Fruit fly (Drosophila melanogaster) whole organism, adult: ENCODE results near the gene CG9806.

Source experiments
- CG11617 ChIP-seq: fragments of 200-800 bp; sonication (Bioruptor generic); optimal IDR thresholded peaks from 2 replicates; lab custom pipeline; 2017; ENCODE audit warnings: mild to moderate bottlenecking, missing biosample characterization, missing genetic modification reagents, missing genetic modification characterization
- CG12768 ChIP-seq: fragments of 200-800 bp; sonication (Bioruptor generic); optimal IDR thresholded peaks from 2 replicates; lab custom pipeline; 2017; ENCODE audit warnings: missing biosample characterization, missing genetic modification characterization, mild to moderate bottlenecking, moderate library complexity, missing genetic modification reagents
- CG14711 ChIP-seq: fragments of 200-800 bp; sonication (Bioruptor generic); optimal IDR thresholded peaks from 2 replicates; lab custom pipeline; 2018; ENCODE audit warnings: missing biosample characterization, mild to moderate bottlenecking, missing genetic modification characterization, moderate library complexity
- CG1620 ChIP-seq: fragments of 200-800 bp; sonication (Bioruptor generic); optimal IDR thresholded peaks from 2 replicates; lab custom pipeline; 2016; ENCODE audit warnings: missing biosample characterization, missing genetic modification characterization
- CG33017 ChIP-seq: fragments of 200-800 bp; sonication (Bioruptor generic); optimal IDR thresholded peaks from 2 replicates; lab custom pipeline; 2018; ENCODE audit warnings: missing biosample characterization, mild to moderate bottlenecking, missing genetic modification characterization, moderate library complexity
- CG5204 ChIP-seq: fragments of 200-800 bp; sonication (Bioruptor generic); optimal IDR thresholded peaks from 2 replicates; lab custom pipeline; 2016; ENCODE audit warnings: missing biosample characterization, missing genetic modification characterization
- CG7045 ChIP-seq: fragments of 200-800 bp; sonication (Bioruptor generic); optimal IDR thresholded peaks from 2 replicates; lab custom pipeline; 2017; ENCODE audit warnings: missing biosample characterization, mild to moderate bottlenecking, missing genetic modification characterization
- CG7101 ChIP-seq: fragments of 200-800 bp; sonication (Bioruptor generic); optimal IDR thresholded peaks from 2 replicates; lab custom pipeline; 2018; ENCODE audit warnings: missing biosample characterization, mild to moderate bottlenecking, missing genetic modification characterization, moderate library complexity
- Crg-1 ChIP-seq: fragments of 200-800 bp; sonication (Bioruptor generic); optimal IDR thresholded peaks from 2 replicates; lab custom pipeline; 2016; ENCODE audit warnings: missing biosample characterization, missing genetic modification characterization
- Hr96 ChIP-seq: fragments of 200-800 bp; sonication (Bioruptor generic); optimal IDR thresholded peaks from 2 replicates; lab custom pipeline; 2016; ENCODE audit warnings: missing biosample characterization, missing genetic modification characterization
- Mnt ChIP-seq: fragments of 200-800 bp; sonication (Bioruptor generic); optimal IDR thresholded peaks from 2 replicates; lab custom pipeline; 2016; ENCODE audit warnings: missing biosample characterization, mild to moderate bottlenecking, missing genetic modification characterization
- bab1 ChIP-seq: fragments of 200-800 bp; sonication (Bioruptor generic); optimal IDR thresholded peaks from 3 replicates; lab custom pipeline; 2019; ENCODE audit warnings: missing biosample characterization, mild to moderate bottlenecking, missing genetic modification characterization, moderate library complexity
- cic ChIP-seq: fragments of 200-800 bp; sonication (Bioruptor generic); optimal IDR thresholded peaks from 2 replicates; lab custom pipeline; 2017; ENCODE audit warnings: missing biosample characterization, mild to moderate bottlenecking, missing genetic modification characterization, moderate library complexity
- cnc ChIP-seq, 2 experiments: fragments of >200 bp; optimal IDR thresholded peaks; 2 replicates each; lab custom pipeline; 2017
- kay ChIP-seq: fragments of 200-800 bp; sonication (Bioruptor generic); peaks from one replicate; lab custom pipeline; 2016; ENCODE audit warnings: missing biosample characterization, missing genetic modification characterization, borderline replicate concordance
- ovo ChIP-seq: fragments of 200-800 bp; sonication (Bioruptor generic); optimal IDR thresholded peaks from 2 replicates; lab custom pipeline; 2016; ENCODE audit warnings: missing biosample characterization, missing genetic modification characterization
- pad ChIP-seq: fragments of 200-800 bp; sonication (Bioruptor generic); optimal IDR thresholded peaks from 3 replicates; lab custom pipeline; 2017; ENCODE audit warnings: missing biosample characterization, missing genetic modification characterization, mild to moderate bottlenecking, moderate library complexity, missing genetic modification reagents
- tj ChIP-seq: fragments of 200-800 bp; sonication (Bioruptor generic); optimal IDR thresholded peaks from 3 replicates; lab custom pipeline; 2017; ENCODE audit warnings: missing biosample characterization, mild to moderate bottlenecking, missing genetic modification characterization, moderate library complexity
- toe ChIP-seq: fragments of 200-800 bp; sonication (Bioruptor generic); optimal IDR thresholded peaks from 2 replicates; lab custom pipeline; 2016; ENCODE audit warnings: missing biosample characterization, missing genetic modification characterization

CG9806 gene

dm6 chrX:10615215-10615614 lies 11.7 kb downstream of the CG9806 start:
- TF ChIP-seq CG7045 (GFP tag; lab: Kevin White, UChicago) = peak; percentile 22
- no peak for TF ChIP-seq CG33017
- TF ChIP-seq CG5204 (GFP tag; lab: Kevin White, UChicago) = peak; percentile 57
- peak; percentile 0 for TF ChIP-seq toe

- TF ChIP-seq Mnt (GFP tag; lab: Kevin White, UChicago) (no peak), CG12768 (GFP tag; lab: Kevin White, UChicago) (no peak), tj (no peak), pad (GFP tag; lab: Kevin White, UChicago) (no peak), CG7045 (GFP tag; lab: Kevin White, UChicago) (no peak), toe (no peak), Hr96 (no peak), CG33017 (no peak), CG7101 (no peak), CG14711 (tag; lab: Kevin White, UChicago) (no peak)
Observed at dm6 chrX:10613568-10613967, 13.3 kb downstream of the CG9806 start.

dm6 chrX:10607629-10608028 lies 19.3 kb downstream of the CG9806 start:
- TF ChIP-seq CG12768 (GFP tag; lab: Kevin White, UChicago) = no peak
- no peak for TF ChIP-seq cnc (optimal IDR thresholded peaks at IDR 0.05; lab: Kevin White, UChicago)
- no peak for TF ChIP-seq pad (GFP tag; lab: Kevin White, UChicago)
- TF ChIP-seq CG7101 = no peak
- TF ChIP-seq ovo (GFP tag; lab: Kevin White, UChicago) = no peak
- no peak for TF ChIP-seq kay
- TF ChIP-seq CG33017 = no peak
- TF ChIP-seq Hr96 = no peak
- TF ChIP-seq tj = no peak
- no peak for TF ChIP-seq CG1620 (GFP tag; lab: Kevin White, UChicago)
- TF ChIP-seq toe = no peak
- TF ChIP-seq CG14711 (tag; lab: Kevin White, UChicago) = no peak

- no peak for TF ChIP-seq CG11617 (GFP tag; lab: Kevin White, UChicago)
- no peak for TF ChIP-seq cic
- TF ChIP-seq kay = no peak
- TF ChIP-seq Mnt (GFP tag; lab: Kevin White, UChicago) = no peak
- TF ChIP-seq tj = no peak
- TF ChIP-seq Crg-1 (GFP tag; lab: Kevin White, UChicago) = no peak
- no peak for TF ChIP-seq CG7045 (GFP tag; lab: Kevin White, UChicago)
- TF ChIP-seq CG33017 = no peak
- no peak for TF ChIP-seq CG7101
- no peak for TF ChIP-seq CG12768 (GFP tag; lab: Kevin White, UChicago)
- no peak for TF ChIP-seq toe
- TF ChIP-seq bab1 = no peak
- TF ChIP-seq CG14711 (tag; lab: Kevin White, UChicago) = no peak
- no peak for TF ChIP-seq pad (GFP tag; lab: Kevin White, UChicago)
Observed at dm6 chrX:10606889-10607478, 19.9 kb downstream of the CG9806 start.

- TF ChIP-seq CG7101 (no peak), cnc (optimal IDR thresholded peaks at IDR 0.05; lab: Kevin White, UChicago) (no peak), CG5204 (GFP tag; lab: Kevin White, UChicago) (no peak), tj (no peak), CG33017 (no peak), cic (no peak), pad (GFP tag; lab: Kevin White, UChicago) (no peak), CG12768 (GFP tag; lab: Kevin White, UChicago) (no peak)
Observed at dm6 chrX:10602057-10602764, 24.7 kb downstream of the CG9806 start, which contains the start of gene CG1628. TSS of gene CG1628 (minus strand) at chrX:10602714.

dm6 chrX:10601479-10601921 lies 25.4 kb downstream of the CG9806 start:
- TF ChIP-seq CG11617 (GFP tag; lab: Kevin White, UChicago) = peak; percentile 11
- TF ChIP-seq tj = peak; percentile 39
- TF ChIP-seq CG7101 = peak; percentile 40
- peak; percentile 5 for TF ChIP-seq Mnt (GFP tag; lab: Kevin White, UChicago)
- no peak for TF ChIP-seq kay
- no peak for TF ChIP-seq CG12768 (GFP tag; lab: Kevin White, UChicago)
- peak; percentile 93 for TF ChIP-seq CG14711 (tag; lab: Kevin White, UChicago)
- TF ChIP-seq ovo (GFP tag; lab: Kevin White, UChicago) = peak; percentile 12
- peak; percentile 64 for TF ChIP-seq pad (GFP tag; lab: Kevin White, UChicago)
- TF ChIP-seq Hr96 = peak; percentile 8
- peak; percentile 0 for TF ChIP-seq CG1620 (GFP tag; lab: Kevin White, UChicago)
- no peak for TF ChIP-seq cic

dm6 chrX:10600254-10600916 lies 26.5 kb downstream of the CG9806 start:
- no peak for TF ChIP-seq cnc (optimal IDR thresholded peaks at IDR 0.05; lab: Kevin White, UChicago)
- TF ChIP-seq bab1 = peak; percentile 58
- no peak for TF ChIP-seq CG5204 (GFP tag; lab: Kevin White, UChicago)
- TF ChIP-seq Mnt (GFP tag; lab: Kevin White, UChicago) = peak; percentile 29
- TF ChIP-seq ovo (GFP tag; lab: Kevin White, UChicago) = no peak
- TF ChIP-seq pad (GFP tag; lab: Kevin White, UChicago) = peak; percentile 25
- peak; percentile 43 for TF ChIP-seq CG7101
- no peak for TF ChIP-seq cic
- TF ChIP-seq tj = peak; percentile 55
- TF ChIP-seq CG14711 (tag; lab: Kevin White, UChicago) = peak; percentile 54
- TF ChIP-seq Hr96 = no peak
- peak; percentile 2 for TF ChIP-seq CG1620 (GFP tag; lab: Kevin White, UChicago)
